In genomic region chr3R:12981334-12982166, dm6 we compare ENCODE assay signal across 4 fruit fly cellular contexts.
TF ChIP-seq lines count a peak whose summit lies in the region.

No protein-coding gene starts in this region.

TF ChIP-seq in whole organism, adult, 20 proteins besides CTCF, POLR2A, EP300 and RAD21 (continued from another document):
- TF ChIP-seq CG1620 (GFP tag; optimal IDR thresholded peaks at IDR 0.05; lab: Kevin White, UChicago) = no peak
- peak; percentile 16 for TF ChIP-seq Clk (GFP tag; optimal IDR thresholded peaks at IDR 0.05; lab: Kevin White, UChicago)

TF ChIP-seq in whole organism, embryonic, 481 proteins besides CTCF, POLR2A, EP300 and RAD21 (continued from another document and continues in another):
- TF ChIP-seq CG4820 (GFP tag; optimal IDR thresholded peaks at IDR 0.05; lab: Kevin White, UChicago) = peak; percentile 71
- TF ChIP-seq CG18619 (GFP tag; optimal IDR thresholded peaks at IDR 0.05; lab: Kevin White, UChicago) = peak; percentile 59
- TF ChIP-seq E2f1 (GFP tag; IDR thresholded peaks at IDR 0.05; lab: Robert Waterston, UW) = peak; percentile 45
- TF ChIP-seq ac (GFP tag; optimal IDR thresholded peaks at IDR 0.05; lab: Kevin White, UChicago) = no peak
- TF ChIP-seq usp (GFP tag; optimal IDR thresholded peaks at IDR 0.05; lab: Kevin White, UChicago) = no peak
- TF ChIP-seq sd (tag; optimal IDR thresholded peaks at IDR 0.05; lab: Kevin White, UChicago) = peak; percentile 3
- TF ChIP-seq CG34422 (GFP tag; IDR thresholded peaks at IDR 0.05; lab: Robert Waterston, UW) = 0 out of 3 replicates have a peak, but pooled peaks have one; percentile 6
- peak; percentile 60 for TF ChIP-seq CG13775 (GFP tag; optimal IDR thresholded peaks at IDR 0.05; lab: Kevin White, UChicago)
- TF ChIP-seq schlank (tag; optimal IDR thresholded peaks at IDR 0.05; lab: Kevin White, UChicago) = no peak
- TF ChIP-seq CG9609 (GFP tag; optimal IDR thresholded peaks at IDR 0.05; lab: Kevin White, UChicago) = no peak
- no peak for TF ChIP-seq D (optimal IDR thresholded peaks at IDR 0.05; lab: Kevin White, UChicago)
- TF ChIP-seq D (GFP tag; optimal IDR thresholded peaks at IDR 0.05; lab: Kevin White, UChicago) = peak; percentile 54
- no peak for TF ChIP-seq dan (GFP tag; IDR thresholded peaks at IDR 0.05; lab: Robert Waterston, UW)
- TF ChIP-seq cg (GFP tag; optimal IDR thresholded peaks at IDR 0.05; lab: Kevin White, UChicago) = no peak
- TF ChIP-seq CG10959 (GFP tag; IDR thresholded peaks at IDR 0.05; lab: Robert Waterston, UW) = no peak
- peak; percentile 35 for TF ChIP-seq Max (GFP tag; optimal IDR thresholded peaks at IDR 0.05; lab: Kevin White, UChicago)
- TF ChIP-seq Scr (GFP tag; IDR thresholded peaks at IDR 0.05; lab: Robert Waterston, UW; ENCODE audit: partially characterized antibody) = no peak
- TF ChIP-seq sob (GFP tag; IDR thresholded peaks at IDR 0.05; lab: Robert Waterston, UW) = peak; percentile 45; the same call in 1 of the 2 replicates
- TF ChIP-seq Gsc (GFP tag; IDR thresholded peaks at IDR 0.05; lab: Robert Waterston, UW) = no peak
- TF ChIP-seq CG10565 (GFP tag; optimal IDR thresholded peaks at IDR 0.05; lab: Kevin White, UChicago) = no peak
- TF ChIP-seq br (optimal IDR thresholded peaks at IDR 0.05; lab: Kevin White, UChicago) = no peak
- TF ChIP-seq CG18599 (GFP tag; optimal IDR thresholded peaks at IDR 0.05; lab: Kevin White, UChicago) = peak; percentile 68
- TF ChIP-seq Aef1 (GFP tag; IDR thresholded peaks at IDR 0.05; lab: Robert Waterston, UW) = peak; percentile 55; the same call in 2 of the 3 replicates
- no peak; the same call in 1 of the 2 replicates for TF ChIP-seq Poxn (GFP tag; IDR thresholded peaks at IDR 0.05; lab: Robert Waterston, UW)
- TF ChIP-seq CG2120 (GFP tag; optimal IDR thresholded peaks at IDR 0.05; lab: Kevin White, UChicago) = peak; percentile 54
- peak; percentile 43 for TF ChIP-seq Six4 (GFP tag; optimal IDR thresholded peaks at IDR 0.05; lab: Kevin White, UChicago)
- peak; percentile 22 for TF ChIP-seq jumu (GFP tag; optimal IDR thresholded peaks at IDR 0.05; lab: Kevin White, UChicago)
- TF ChIP-seq zfh2 (GFP tag; optimal IDR thresholded peaks at IDR 0.05; lab: Kevin White, UChicago) = no peak
- TF ChIP-seq CG5245 (GFP tag; optimal IDR thresholded peaks at IDR 0.05; lab: Kevin White, UChicago) = peak; percentile 17
- TF ChIP-seq H2.0 (GFP tag; IDR thresholded peaks at IDR 0.05; lab: Robert Waterston, UW) = peak; percentile 57; the same call in 1 of the 2 replicates
- peak; percentile 40; the same call in 1 of the 2 replicates for TF ChIP-seq stc (GFP tag; IDR thresholded peaks at IDR 0.05; lab: Robert Waterston, UW)
- no peak for TF ChIP-seq bowl (GFP tag; IDR thresholded peaks at IDR 0.05; lab: Robert Waterston, UW)
- peak; percentile 9 for TF ChIP-seq CG16863 (GFP tag; optimal IDR thresholded peaks at IDR 0.05; lab: Kevin White, UChicago)
- TF ChIP-seq CG7556 (GFP tag; optimal IDR thresholded peaks at IDR 0.05; lab: Kevin White, UChicago) = peak; percentile 83
- no peak for TF ChIP-seq B-H2 (GFP tag; optimal IDR thresholded peaks at IDR 0.05; lab: Kevin White, UChicago)
- TF ChIP-seq org-1 (GFP tag; optimal IDR thresholded peaks at IDR 0.05; lab: Kevin White, UChicago) = peak; percentile 37
- TF ChIP-seq Dad (GFP tag; optimal IDR thresholded peaks at IDR 0.05; lab: Kevin White, UChicago) = no peak
- no peak for TF ChIP-seq CG17802 (tag; optimal IDR thresholded peaks at IDR 0.05; lab: Kevin White, UChicago)
- TF ChIP-seq CG9932 (GFP tag; IDR thresholded peaks at IDR 0.05; lab: Robert Waterston, UW) = peak; percentile 36
- TF ChIP-seq her (GFP tag; optimal IDR thresholded peaks at IDR 0.05; lab: Kevin White, UChicago) = no peak
- no peak for TF ChIP-seq CG1832 (GFP tag; optimal IDR thresholded peaks at IDR 0.05; lab: Kevin White, UChicago)
- TF ChIP-seq CG6854 (GFP tag; optimal IDR thresholded peaks at IDR 0.05; lab: Kevin White, UChicago) = peak; percentile 48
- TF ChIP-seq Dfd (GFP tag; optimal IDR thresholded peaks at IDR 0.05; lab: Kevin White, UChicago) = no peak

TF ChIP-seq in whole organism, prepupa, 60 proteins besides CTCF, POLR2A, EP300 and RAD21 (continued from another document):
- TF ChIP-seq Sox14 (GFP tag; optimal IDR thresholded peaks at IDR 0.05; lab: Kevin White, UChicago) (peak; percentile 22), ss (GFP tag; optimal IDR thresholded peaks at IDR 0.05; lab: Kevin White, UChicago) (peak; percentile 55 to 76), CG11902 (GFP tag; optimal IDR thresholded peaks at IDR 0.05; lab: Kevin White, UChicago) (peak; percentile 71), CG6163 (GFP tag; IDR thresholded peaks at IDR 0.05; lab: Robert Waterston, UW) (peak; percentile 62), Gug (GFP tag; IDR thresholded peaks at IDR 0.05; lab: Robert Waterston, UW) (peak; percentile 64; the same call in 1 of the 2 replicates), Ets21C (GFP tag; optimal IDR thresholded peaks at IDR 0.05; lab: Kevin White, UChicago) (peak; percentile 45), CG8632 (GFP tag; optimal IDR thresholded peaks at IDR 0.05; lab: Kevin White, UChicago) (peak; percentile 79), fd59A (GFP tag; optimal IDR thresholded peaks at IDR 0.05; lab: Kevin White, UChicago) (peak; percentile 64), CG8319 (GFP tag; optimal IDR thresholded peaks at IDR 0.05; lab: Kevin White, UChicago) (peak; percentile 59), eg (GFP tag; IDR thresholded peaks at IDR 0.05; lab: Robert Waterston, UW) (peak; percentile 79), vri (GFP tag; optimal IDR thresholded peaks at IDR 0.05; lab: Kevin White, UChicago) (no peak), pdm3 (GFP tag; optimal IDR thresholded peaks at IDR 0.05; lab: Kevin White, UChicago) (peak; percentile 67), Lpt (GFP tag; optimal IDR thresholded peaks at IDR 0.05; lab: Kevin White, UChicago) (peak; percentile 40), acj6 (GFP tag; optimal IDR thresholded peaks at IDR 0.05; lab: Kevin White, UChicago) (peak; percentile 72), net (GFP tag; optimal IDR thresholded peaks at IDR 0.05; lab: Kevin White, UChicago) (peak; percentile 81), dsx (GFP tag; optimal IDR thresholded peaks at IDR 0.05; lab: Kevin White, UChicago; ENCODE audit: poor library complexity, severe bottlenecking) (peak; percentile 40), Hr4 (GFP tag; optimal IDR thresholded peaks at IDR 0.05; lab: Kevin White, UChicago) (peak; percentile 68), CG6276 (GFP tag; optimal IDR thresholded peaks at IDR 0.05; lab: Kevin White, UChicago) (peak; percentile 70), CG6792 (GFP tag; optimal IDR thresholded peaks at IDR 0.05; lab: Kevin White, UChicago) (peak; percentile 76), CG3032 (tag; optimal IDR thresholded peaks at IDR 0.05; lab: Kevin White, UChicago) (peak; percentile 79), CG4318 (GFP tag; optimal IDR thresholded peaks at IDR 0.05; lab: Kevin White, UChicago) (peak; percentile 72), CG9139 (GFP tag; optimal IDR thresholded peaks at IDR 0.05; lab: Kevin White, UChicago) (peak; percentile 21), CG10669 (GFP tag; optimal IDR thresholded peaks at IDR 0.05; lab: Kevin White, UChicago) (peak; percentile 77), cyc (GFP tag; optimal IDR thresholded peaks at IDR 0.05; lab: Kevin White, UChicago) (peak; percentile 77), Met (GFP tag; optimal IDR thresholded peaks at IDR 0.05; lab: Kevin White, UChicago) (peak; percentile 77), fd85E (GFP tag; optimal IDR thresholded peaks at IDR 0.05; lab: Kevin White, UChicago) (no peak), CG34406 (GFP tag; optimal IDR thresholded peaks at IDR 0.05; lab: Kevin White, UChicago) (peak; percentile 76), salr (GFP tag; optimal IDR thresholded peaks at IDR 0.05; lab: Kevin White, UChicago) (peak; percentile 18 to 67), Hr38 (GFP tag; optimal IDR thresholded peaks at IDR 0.05; lab: Kevin White, UChicago) (no peak), Blimp-1 (GFP tag; optimal IDR thresholded peaks at IDR 0.05; lab: Kevin White, UChicago) (peak; percentile 8), CG3919 (GFP tag; optimal IDR thresholded peaks at IDR 0.05; lab: Kevin White, UChicago) (peak; percentile 84), OdsH (GFP tag; optimal IDR thresholded peaks at IDR 0.05; lab: Kevin White, UChicago) (peak; percentile 77), Hr39 (GFP tag; optimal IDR thresholded peaks at IDR 0.05; lab: Kevin White, UChicago) (peak; percentile 67), esn (GFP tag; optimal IDR thresholded peaks at IDR 0.05; lab: Kevin White, UChicago) (peak; percentile 85), CG11762 (GFP tag; optimal IDR thresholded peaks at IDR 0.05; lab: Kevin White, UChicago; ENCODE audit: insufficient read depth) (peak; percentile 76), CG7368 (GFP tag; optimal IDR thresholded peaks at IDR 0.05; lab: Kevin White, UChicago) (peak; percentile 60), lz (GFP tag; optimal IDR thresholded peaks at IDR 0.05; lab: Kevin White, UChicago) (peak; percentile 80), topi (GFP tag; optimal IDR thresholded peaks at IDR 0.05; lab: Kevin White, UChicago) (peak; percentile 73), dac (GFP tag; optimal IDR thresholded peaks at IDR 0.05; lab: Kevin White, UChicago) (peak; percentile 53), Eip75B (GFP tag; optimal IDR thresholded peaks at IDR 0.05; lab: Kevin White, UChicago) (peak; percentile 81), CG16779 (tag; optimal IDR thresholded peaks at IDR 0.05; lab: Kevin White, UChicago) (peak; percentile 45), svp (GFP tag; lab: Kevin White, UChicago) (peak; percentile 89)

TF ChIP-seq in whole organism, pupa, 21 proteins besides CTCF, POLR2A, EP300 and RAD21 (continued from another document):
- TF ChIP-seq Pif1A (GFP tag; optimal IDR thresholded peaks at IDR 0.05; lab: Kevin White, UChicago) = peak; percentile 80
- peak; percentile 36 for TF ChIP-seq CG13204 (GFP tag; optimal IDR thresholded peaks at IDR 0.05; lab: Kevin White, UChicago)
